Worm (Caenorhabditis elegans): Measurements from ENCODE around the gene sprp-4.

sprp-4 gene

ce11 chrX:8819815-8820415 is 33.5 kb downstream of the sprp-4 start:
- TF ChIP-seq elt-2 (tag; optimal IDR thresholded peaks at IDR 0.05) (peak; percentile 14), nhr-25 (tag; optimal IDR thresholded peaks at IDR 0.05) (peak; percentile 22), nhr-43 (tag; optimal IDR thresholded peaks at IDR 0.05; ENCODE audit: poor library complexity, severe bottlenecking) (peak; percentile 52), nhr-77 (tag; optimal IDR thresholded peaks at IDR 0.05) (no peak), egl-5 (tag; optimal IDR thresholded peaks at IDR 0.05) (no peak)

ce11 chrX:8817929-8818328 is 35.5 kb downstream of the sprp-4 start:
- TF ChIP-seq pqm-1 (tag; optimal IDR thresholded peaks at IDR 0.05), result peak; percentile 15
- peak; percentile 43 for TF ChIP-seq pha-4 (tag; optimal IDR thresholded peaks at IDR 0.05)
- no peak for TF ChIP-seq nhr-12 (tag; optimal IDR thresholded peaks at IDR 0.05)
- peak; percentile 47 for TF ChIP-seq elt-2 (tag; optimal IDR thresholded peaks at IDR 0.05)

- TF ChIP-seq pqm-1 (tag; optimal IDR thresholded peaks at IDR 0.05) (peak; percentile 63), unc-62 (GFP tag; optimal IDR thresholded peaks at IDR 0.05) (no peak), elt-2 (tag; optimal IDR thresholded peaks at IDR 0.05) (peak; percentile 89), ZK546.5 (tag; optimal IDR thresholded peaks at IDR 0.05) (no peak), pha-4 (tag; optimal IDR thresholded peaks at IDR 0.05) (peak; percentile 15), R02D3.7 (tag; optimal IDR thresholded peaks at IDR 0.05) (no peak)
Measured at ce11 chrX:8811916-8812315, 41.5 kb downstream of the sprp-4 start, which contains the start of gene cnnm-2. Gene cnnm-2, plus strand, starts transcription at chrX:8812105.

- TF ChIP-seq elt-1 (tag; optimal IDR thresholded peaks at IDR 0.05), result peak; percentile 57
- peak; percentile 92 for TF ChIP-seq egl-5 (tag; optimal IDR thresholded peaks at IDR 0.05)
- TF ChIP-seq egl-27 (tag; optimal IDR thresholded peaks at IDR 0.05), result no peak
- TF ChIP-seq nhr-25 (tag; optimal IDR thresholded peaks at IDR 0.05), result peak; percentile 77
- peak; percentile 94 for TF ChIP-seq lin-39 (tag; optimal IDR thresholded peaks at IDR 0.05)
- TF ChIP-seq aly-2 (tag; optimal IDR thresholded peaks at IDR 0.05), result no peak
- peak; percentile 69 for TF ChIP-seq snpc-4 (tag; optimal IDR thresholded peaks at IDR 0.05)
- no peak for TF ChIP-seq unc-62 (GFP tag; optimal IDR thresholded peaks at IDR 0.05)
- TF ChIP-seq mdl-1 (tag; optimal IDR thresholded peaks at IDR 0.05), result peak; percentile 89
- TF ChIP-seq nhr-28 (tag; optimal IDR thresholded peaks at IDR 0.05), result no peak
- TF ChIP-seq nhr-23 (tag; optimal IDR thresholded peaks at IDR 0.05), result peak; percentile 78
- peak; percentile 86 for TF ChIP-seq ceh-28 (tag; optimal IDR thresholded peaks at IDR 0.05)
- no peak for TF ChIP-seq ztf-4 (tag; optimal IDR thresholded peaks at IDR 0.05)
- TF ChIP-seq elt-2 (tag; optimal IDR thresholded peaks at IDR 0.05), result peak; percentile 87
- peak; percentile 64 for TF ChIP-seq tbx-2 (tag; optimal IDR thresholded peaks at IDR 0.05)
- TF ChIP-seq ceh-16 (tag; optimal IDR thresholded peaks at IDR 0.05), result no peak
- TF ChIP-seq lsy-12 (tag; optimal IDR thresholded peaks at IDR 0.05), result peak; percentile 10
- peak; percentile 82 for TF ChIP-seq jun-1 (tag; optimal IDR thresholded peaks at IDR 0.05)
- TF ChIP-seq ama-1 (optimal IDR thresholded peaks at IDR 0.05), result peak; percentile 70
- peak; percentile 52 for TF ChIP-seq R02D3.7 (tag; optimal IDR thresholded peaks at IDR 0.05)
- peak; percentile 47 for TF ChIP-seq nhr-43 (tag; optimal IDR thresholded peaks at IDR 0.05; ENCODE audit: poor library complexity, severe bottlenecking)
- peak; percentile 90 for TF ChIP-seq sea-2 (GFP tag; optimal IDR thresholded peaks at IDR 0.05)
- TF ChIP-seq ceh-9 (tag; optimal IDR thresholded peaks at IDR 0.05), result no peak
- TF ChIP-seq fos-1 (tag; optimal IDR thresholded peaks at IDR 0.05), result peak; percentile 13
- TF ChIP-seq ceh-82 (tag; optimal IDR thresholded peaks at IDR 0.05), result peak; percentile 18
- peak; percentile 94 for TF ChIP-seq nfya-1 (tag; optimal IDR thresholded peaks at IDR 0.05; ENCODE audit: insufficient read depth)
- no peak for TF ChIP-seq nhr-67 (tag; optimal IDR thresholded peaks at IDR 0.05)
- peak; percentile 82 for TF ChIP-seq fkh-10 (GFP tag; optimal IDR thresholded peaks at IDR 0.05)
- TF ChIP-seq lin-15B (tag; optimal IDR thresholded peaks at IDR 0.05), result peak; percentile 60
- TF ChIP-seq nhr-76 (tag; optimal IDR thresholded peaks at IDR 0.05), result no peak
- peak; percentile 78 for TF ChIP-seq skn-1 (tag; optimal IDR thresholded peaks at IDR 0.05)
- TF ChIP-seq mml-1 (tag; optimal IDR thresholded peaks at IDR 0.05), result peak; percentile 16
- peak; percentile 98 for TF ChIP-seq hmg-11 (tag; optimal IDR thresholded peaks at IDR 0.05)
- peak; percentile 69 for TF ChIP-seq pqm-1 (tag; optimal IDR thresholded peaks at IDR 0.05)
- no peak for TF ChIP-seq fkh-2 (tag; optimal IDR thresholded peaks at IDR 0.05)
- TF ChIP-seq ZK546.5 (tag; optimal IDR thresholded peaks at IDR 0.05), result no peak
- TF ChIP-seq pha-4 (tag; optimal IDR thresholded peaks at IDR 0.05), result peak; percentile 95
Measured at ce11 chrX:8810908-8811307, 42.5 kb downstream of the sprp-4 start, which contains the start of gene R04E5.9. Gene R04E5.9, minus strand, starts transcription at chrX:8811142.

Measured in whole organism, L3 larva.